Worm (Caenorhabditis elegans) whole organism, L2 larva: ENCODE data around the gene K02E2.11.

ENCODE experiments used
- C34F6.9 ChIP-seq: fragments of 150-350 bp; optimal IDR thresholded peaks from 2 replicates; lab custom pipeline; 2014; ENCODE audit warnings: missing biosample characterization, missing genetic modification characterization
- F13H6.1 ChIP-seq: sonication (generic microtip); optimal IDR thresholded peaks from 2 replicates; lab custom pipeline; 2016; ENCODE audit warnings: missing genetic modification characterization, missing compliant biosample characterization
- ZK546.5 ChIP-seq: sonication (generic microtip); optimal IDR thresholded peaks from 2 replicates; lab custom pipeline; 2017; ENCODE audit warnings: missing biosample characterization, missing genetic modification characterization
- alr-1 ChIP-seq: fragments of 150-350 bp; optimal IDR thresholded peaks from 2 replicates; lab custom pipeline; 2014; ENCODE audit warnings: missing biosample characterization, missing genetic modification characterization
- aly-2 ChIP-seq: fragments of 150-350 bp; optimal IDR thresholded peaks from 2 replicates; lab custom pipeline; 2014; ENCODE audit warnings: missing biosample characterization, missing genetic modification characterization
- ama-1 ChIP-seq: fragments of 150-350 bp; optimal IDR thresholded peaks from 2 replicates; lab custom pipeline; 2018; ENCODE audit warnings: inconsistent platforms
- blmp-1 ChIP-seq: sonication (generic microtip); optimal IDR thresholded peaks from 2 replicates; lab custom pipeline; 2017; ENCODE audit warnings: missing genetic modification characterization, mild to moderate bottlenecking, missing compliant biosample characterization, antibody characterized with exemption, moderate library complexity; ENCODE audit not compliant: insufficient read depth
- ceh-16 ChIP-seq: fragments of 150-350 bp; optimal IDR thresholded peaks from 2 replicates; lab custom pipeline; 2014; ENCODE audit warnings: missing biosample characterization, missing genetic modification characterization
- crh-2 ChIP-seq: sonication (generic microtip); optimal IDR thresholded peaks from 2 replicates; lab custom pipeline; 2017; ENCODE audit warnings: missing biosample characterization, missing genetic modification characterization
- egl-27 ChIP-seq: sonication (generic microtip); optimal IDR thresholded peaks from 3 replicates; lab custom pipeline; 2017; ENCODE audit warnings: missing biosample characterization, missing genetic modification reagents, missing genetic modification characterization
- elt-1 ChIP-seq: fragments of 150-350 bp; optimal IDR thresholded peaks from 2 replicates; lab custom pipeline; 2014; ENCODE audit warnings: missing biosample characterization, missing genetic modification characterization
- elt-3 ChIP-seq: sonication (generic microtip); optimal IDR thresholded peaks from 2 replicates; lab custom pipeline; 2017; ENCODE audit warnings: missing biosample characterization, missing genetic modification characterization
- fos-1 ChIP-seq: fragments of 150-350 bp; optimal IDR thresholded peaks from 2 replicates; lab custom pipeline; 2014; ENCODE audit warnings: missing biosample characterization, missing genetic modification characterization
- gmeb-1 ChIP-seq: fragments of 150-350 bp; optimal IDR thresholded peaks from 2 replicates; lab custom pipeline; 2014; ENCODE audit warnings: missing biosample characterization, missing genetic modification characterization
- lin-11 ChIP-seq: fragments of 150-350 bp; sonication (generic microtip); optimal IDR thresholded peaks from 2 replicates; lab custom pipeline; 2014; ENCODE audit warnings: missing biosample characterization, missing genetic modification characterization, inconsistent platforms, mixed read lengths
- lin-39 ChIP-seq: fragments of 150-350 bp; optimal IDR thresholded peaks from 2 replicates; lab custom pipeline; 2014; ENCODE audit warnings: missing biosample characterization, missing genetic modification reagents, missing genetic modification characterization
- mab-5 ChIP-seq: fragments of 150-350 bp; optimal IDR thresholded peaks from 2 replicates; lab custom pipeline; 2014; ENCODE audit warnings: missing biosample characterization, missing genetic modification characterization
- mbf-1 ChIP-seq: sonication (generic microtip); optimal IDR thresholded peaks from 2 replicates; lab custom pipeline; 2017; ENCODE audit warnings: missing biosample characterization, missing genetic modification characterization
- nhr-10 ChIP-seq: sonication (generic microtip); optimal IDR thresholded peaks from 2 replicates; lab custom pipeline; 2017; ENCODE audit warnings: missing biosample characterization, missing genetic modification characterization
- nhr-11 ChIP-seq: fragments of 150-350 bp; optimal IDR thresholded peaks from 2 replicates; lab custom pipeline; 2014; ENCODE audit warnings: missing biosample characterization, missing genetic modification characterization
- nhr-12 ChIP-seq: fragments of 150-350 bp; optimal IDR thresholded peaks from 2 replicates; lab custom pipeline; 2014; ENCODE audit warnings: missing biosample characterization, missing genetic modification characterization
- nhr-129 ChIP-seq: fragments of 150-350 bp; optimal IDR thresholded peaks from 2 replicates; lab custom pipeline; 2014; ENCODE audit warnings: missing biosample characterization, missing genetic modification characterization
- nhr-25 ChIP-seq: fragments of 150-350 bp; sonication (generic microtip); optimal IDR thresholded peaks from 3 replicates; lab custom pipeline; 2014; ENCODE audit warnings: missing biosample characterization, missing genetic modification characterization
- nhr-6 ChIP-seq: fragments of 150-350 bp; optimal IDR thresholded peaks from 2 replicates; lab custom pipeline; 2014; ENCODE audit warnings: missing biosample characterization, missing genetic modification characterization
- nhr-77 ChIP-seq: fragments of 150-350 bp; optimal IDR thresholded peaks from 2 replicates; lab custom pipeline; 2014; ENCODE audit warnings: missing biosample characterization, missing genetic modification characterization
- peb-1 ChIP-seq: fragments of 150-350 bp; optimal IDR thresholded peaks from 2 replicates; lab custom pipeline; 2014; ENCODE audit warnings: missing biosample characterization, missing genetic modification characterization
- sem-4 ChIP-seq: fragments of 150-350 bp; optimal IDR thresholded peaks from 2 replicates; lab custom pipeline; 2014; ENCODE audit warnings: missing biosample characterization, missing genetic modification reagents, missing genetic modification characterization
- skn-1 ChIP-seq: sonication (generic microtip); optimal IDR thresholded peaks from 2 replicates; lab custom pipeline; 2017; ENCODE audit warnings: missing biosample characterization, missing genetic modification characterization
- sma-3 ChIP-seq: sonication (generic microtip); optimal IDR thresholded peaks from 2 replicates; lab custom pipeline; 2016; ENCODE audit warnings: missing genetic modification reagents, missing genetic modification characterization, missing compliant biosample characterization
- sma-9 ChIP-seq, 2 experiments: fragments of 150-350 bp in 1 of 2; sonication (generic microtip) in 1 of 2; optimal IDR thresholded peaks; 2 replicates each; lab custom pipeline; 2014 to 2016; ENCODE audit warnings: missing genetic modification characterization in 2 of 2, mild to moderate bottlenecking in 1 of 2, missing biosample characterization in 1 of 2, missing compliant biosample characterization in 1 of 2, missing genetic modification reagents in 1 of 2, moderate library complexity in 1 of 2
- snpc-4 ChIP-seq: fragments of 150-350 bp; optimal IDR thresholded peaks from 2 replicates; lab custom pipeline; 2014; ENCODE audit warnings: missing biosample characterization, missing genetic modification characterization
- unc-55 ChIP-seq: fragments of 150-350 bp; sonication (generic microtip); optimal IDR thresholded peaks from 3 replicates; lab custom pipeline; 2014; ENCODE audit warnings: missing biosample characterization, missing genetic modification reagents, missing genetic modification characterization
- unc-62 ChIP-seq: fragments of 150-350 bp; optimal IDR thresholded peaks from 2 replicates; lab custom pipeline; 2014; ENCODE audit warnings: missing biosample characterization, missing genetic modification reagents, missing genetic modification characterization
- ztf-4 ChIP-seq: fragments of 150-350 bp; optimal IDR thresholded peaks from 2 replicates; lab custom pipeline; 2014; ENCODE audit warnings: missing biosample characterization, missing genetic modification characterization

The K02E2.11 gene

ce11 chrV:20374484-20374883 is 8.6 kb upstream of the K02E2.11 start:
- no peak for TF ChIP-seq ZK546.5 (tag; lab: Kevin White, UChicago)
- no peak for TF ChIP-seq lin-39
- no peak for TF ChIP-seq nhr-6
- no peak for TF ChIP-seq mab-5 (tag; lab: Kevin White, UChicago)
- no peak for TF ChIP-seq snpc-4 (tag; lab: Kevin White, UChicago)
- no peak for TF ChIP-seq nhr-129 (tag; lab: Kevin White, UChicago)
- TF ChIP-seq gmeb-1 (tag; lab: Kevin White, UChicago): peak; percentile 34
- TF ChIP-seq skn-1 (tag; lab: Kevin White, UChicago): no peak
- no peak for TF ChIP-seq peb-1 (tag; lab: Kevin White, UChicago)

ce11 chrV:20375236-20375635 is 7.9 kb upstream of the K02E2.11 start, which contains the start of gene ins-35:
TSS of gene ins-35 (plus strand) at chrV:20375536.
- TF ChIP-seq nhr-77 (no peak), sma-9 (GFP tag; optimal IDR thresholded peaks at IDR 0.05; lab: Kevin White, UChicago) (no peak), sma-9 (tag; optimal IDR thresholded peaks at IDR 0.05; lab: Kevin White, UChicago) (no peak), nhr-129 (tag; lab: Kevin White, UChicago) (no peak), nhr-12 (tag; lab: Kevin White, UChicago) (no peak), lin-11 (tag; lab: Kevin White, UChicago) (no peak), elt-3 (tag; lab: Kevin White, UChicago) (no peak), crh-2 (tag; lab: Kevin White, UChicago) (no peak), mab-5 (tag; lab: Kevin White, UChicago) (no peak), unc-62 (GFP tag; lab: Kevin White, UChicago) (no peak), alr-1 (tag; lab: Kevin White, UChicago) (no peak), ama-1 (no peak), sem-4 (tag; lab: Kevin White, UChicago) (no peak)

ce11 chrV:20376070-20376469 is 7.0 kb upstream of the K02E2.11 start:
- TF ChIP-seq sma-3 (GFP tag; lab: Kevin White, UChicago): no peak
- TF ChIP-seq sem-4 (tag; lab: Kevin White, UChicago): no peak
- TF ChIP-seq C34F6.9 (tag; lab: Kevin White, UChicago): no peak
- no peak for TF ChIP-seq ztf-4 (tag; lab: Kevin White, UChicago)
- no peak for TF ChIP-seq aly-2

ce11 chrV:20380320-20380719 is 2.8 kb upstream of the K02E2.11 start, which contains the start of gene K02E2.6:
TSS of gene K02E2.6 (plus strand) at chrV:20380561.
- TF ChIP-seq mbf-1: no peak
- peak; percentile 12 for TF ChIP-seq nhr-129 (tag; lab: Kevin White, UChicago)
- no peak for TF ChIP-seq crh-2 (tag; lab: Kevin White, UChicago)
- peak; percentile 37 for TF ChIP-seq unc-55
- TF ChIP-seq, all 48 proteins: peak for 2

- TF ChIP-seq ceh-16 (tag; lab: Kevin White, UChicago) (no peak), nhr-11 (tag; lab: Kevin White, UChicago) (no peak), blmp-1 (no peak), mab-5 (tag; lab: Kevin White, UChicago) (no peak), nhr-10 (tag; lab: Kevin White, UChicago) (no peak), elt-3 (tag; lab: Kevin White, UChicago) (no peak), mbf-1 (no peak), aly-2 (no peak), ama-1 (no peak), unc-55 (no peak), nhr-129 (tag; lab: Kevin White, UChicago) (no peak), alr-1 (tag; lab: Kevin White, UChicago) (no peak), elt-1 (no peak), C34F6.9 (tag; lab: Kevin White, UChicago) (no peak), nhr-12 (tag; lab: Kevin White, UChicago) (no peak), F13H6.1 (no peak)
These were observed 3.8 kb downstream of the K02E2.11 start, which contains the start of gene K02E2.7 for ce11 chrV:20386942-20387341. TSS of gene K02E2.7 (minus strand) at chrV:20387042.

ce11 chrV:20387415-20387814 is 4.3 kb downstream of the K02E2.11 start, which contains the start of gene F53H2.1:
TSS of gene F53H2.1 (plus strand) at chrV:20387715.
- TF ChIP-seq gmeb-1 (tag; lab: Kevin White, UChicago): no peak
- TF ChIP-seq nhr-77: no peak
- no peak for TF ChIP-seq fos-1
- no peak for TF ChIP-seq skn-1 (tag; lab: Kevin White, UChicago)
- no peak for TF ChIP-seq nhr-25 (tag; lab: Kevin White, UChicago)
- no peak for TF ChIP-seq egl-27
- no peak for TF ChIP-seq sma-9 (GFP tag; optimal IDR thresholded peaks at IDR 0.05; lab: Kevin White, UChicago)
- TF ChIP-seq sma-9 (tag; optimal IDR thresholded peaks at IDR 0.05; lab: Kevin White, UChicago): no peak
- no peak for TF ChIP-seq elt-3 (tag; lab: Kevin White, UChicago)
- TF ChIP-seq, all 48 proteins: peak for 0
